Worm (Caenorhabditis elegans): Measurements from ENCODE around the gene T22C8.1.

ce11 chrII:8631766-8632165 is 19.2 kb downstream of the T22C8.1 start:
- no peak for TF ChIP-seq scrt-1 (GFP tag; IDR thresholded peaks at IDR 0.05)
- TF ChIP-seq sea-1 (GFP tag; conservative IDR thresholded peaks at IDR 0.05) = no peak
- TF ChIP-seq hnd-1 (tag; optimal IDR thresholded peaks at IDR 0.05) = no peak
- no peak for TF ChIP-seq hmg-4 (GFP tag; optimal IDR thresholded peaks at IDR 0.05)
- no peak for TF ChIP-seq ama-1 (optimal IDR thresholded peaks at IDR 0.05)
- TF ChIP-seq tbx-11 (GFP tag; IDR thresholded peaks at IDR 0.05) = no peak
